Worm (Caenorhabditis elegans): ENCODE measurements around the gene srx-8.

Gene srx-8

DNA sequence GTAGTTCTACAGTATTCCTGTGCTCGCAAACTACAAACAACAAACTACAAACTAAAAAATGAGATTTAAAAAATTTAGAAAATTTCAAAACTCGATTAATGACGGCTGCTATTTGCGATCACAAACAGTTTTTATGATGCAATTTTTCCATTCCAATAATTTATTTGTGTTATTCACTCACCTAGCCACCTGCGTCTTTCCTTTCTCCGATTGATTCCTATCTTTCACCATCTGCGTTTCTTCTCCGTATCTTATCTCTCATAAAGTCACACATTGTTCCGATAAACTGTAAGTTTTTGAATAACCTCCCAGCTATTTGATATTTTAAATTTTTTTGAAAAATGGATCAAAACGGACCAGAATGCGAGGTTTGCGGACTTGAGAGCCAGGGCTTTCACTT is 21.8 kb downstream of the srx-8 start, which contains the start of gene nhr-132:
Gene nhr-132 (plus strand): TSS at position 271 of the 400 bp plus-strand sequence.
- TF ChIP-seq ZK546.5 (tag; optimal IDR thresholded peaks at IDR 0.05) (no peak), nhr-76 (tag; optimal IDR thresholded peaks at IDR 0.05) (no peak), elt-1 (tag; optimal IDR thresholded peaks at IDR 0.05) (no peak), ceh-16 (tag; optimal IDR thresholded peaks at IDR 0.05) (no peak), ztf-4 (tag; optimal IDR thresholded peaks at IDR 0.05) (no peak), pqm-1 (tag; optimal IDR thresholded peaks at IDR 0.05) (peak; percentile 73), fos-1 (tag; optimal IDR thresholded peaks at IDR 0.05) (no peak), hmg-11 (tag; optimal IDR thresholded peaks at IDR 0.05) (peak; percentile 18), elt-3 (tag; optimal IDR thresholded peaks at IDR 0.05) (peak in 1 of 3 experiments; percentile 58), zag-1 (tag; optimal IDR thresholded peaks at IDR 0.05) (no peak), nhr-12 (tag; optimal IDR thresholded peaks at IDR 0.05) (no peak), unc-62 (GFP tag; optimal IDR thresholded peaks at IDR 0.05) (no peak), lin-15B (tag; optimal IDR thresholded peaks at IDR 0.05) (no peak), ceh-28 (tag; optimal IDR thresholded peaks at IDR 0.05) (peak; percentile 53), egl-5 (tag; optimal IDR thresholded peaks at IDR 0.05) (peak; percentile 14), egl-27 (tag; optimal IDR thresholded peaks at IDR 0.05) (no peak), tbx-2 (tag; optimal IDR thresholded peaks at IDR 0.05) (no peak), R02D3.7 (tag; optimal IDR thresholded peaks at IDR 0.05) (no peak), ceh-82 (tag; optimal IDR thresholded peaks at IDR 0.05) (no peak), fkh-2 (tag; optimal IDR thresholded peaks at IDR 0.05) (no peak), nhr-25 (tag; optimal IDR thresholded peaks at IDR 0.05) (peak; percentile 28), mdl-1 (tag; optimal IDR thresholded peaks at IDR 0.05) (no peak), unc-39 (tag; optimal IDR thresholded peaks at IDR 0.05) (no peak), mml-1 (tag; optimal IDR thresholded peaks at IDR 0.05) (no peak), ceh-9 (tag; optimal IDR thresholded peaks at IDR 0.05) (no peak), jun-1 (tag; optimal IDR thresholded peaks at IDR 0.05) (no peak), lsy-12 (tag; optimal IDR thresholded peaks at IDR 0.05) (no peak), elt-2 (tag; optimal IDR thresholded peaks at IDR 0.05) (peak; percentile 60), nhr-23 (tag; optimal IDR thresholded peaks at IDR 0.05) (peak; percentile 27), pha-4 (tag; optimal IDR thresholded peaks at IDR 0.05) (no peak), nhr-237 (tag; optimal IDR thresholded peaks at IDR 0.05) (no peak)

DNA sequence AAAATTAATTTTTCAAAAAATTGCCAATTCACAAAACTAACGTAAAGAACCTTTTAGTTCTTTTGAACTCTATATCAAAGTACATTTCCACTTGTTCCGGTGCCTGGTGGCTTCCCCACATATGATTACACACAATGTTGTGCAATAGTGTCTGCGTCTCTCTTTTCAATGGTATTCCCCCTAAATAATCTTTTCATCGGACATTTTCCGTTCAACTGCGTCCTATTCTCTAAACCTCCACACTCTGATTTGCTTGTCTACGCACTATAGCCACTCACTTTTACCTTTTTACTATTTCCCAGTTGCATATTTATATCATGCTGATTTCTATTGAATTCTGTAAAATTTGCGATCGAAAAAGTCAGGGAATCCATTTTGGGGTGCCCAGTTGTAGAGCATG is 23.9 kb downstream of the srx-8 start, which contains the start of gene nhr-58:
Gene nhr-58 (plus strand): TSS at position 214 of the 400 bp plus-strand sequence.
- TF ChIP-seq nhr-25 (tag; optimal IDR thresholded peaks at IDR 0.05) (peak; percentile 56), nfya-1 (tag; optimal IDR thresholded peaks at IDR 0.05; ENCODE audit: insufficient read depth) (peak; percentile 66), nhr-12 (tag; optimal IDR thresholded peaks at IDR 0.05) (no peak), elt-2 (tag; optimal IDR thresholded peaks at IDR 0.05) (peak; percentile 86), pqm-1 (tag; optimal IDR thresholded peaks at IDR 0.05) (peak; percentile 97), ama-1 (optimal IDR thresholded peaks at IDR 0.05) (no peak), nhr-43 (tag; optimal IDR thresholded peaks at IDR 0.05; ENCODE audit: poor library complexity, severe bottlenecking) (peak; percentile 40), egl-27 (tag; optimal IDR thresholded peaks at IDR 0.05) (peak; percentile 78), aly-2 (tag; optimal IDR thresholded peaks at IDR 0.05) (no peak), ceh-16 (tag; optimal IDR thresholded peaks at IDR 0.05) (no peak), lin-15B (tag; optimal IDR thresholded peaks at IDR 0.05) (no peak), mdl-1 (tag; optimal IDR thresholded peaks at IDR 0.05) (peak; percentile 49), nhr-11 (tag; optimal IDR thresholded peaks at IDR 0.05) (no peak), mml-1 (tag; optimal IDR thresholded peaks at IDR 0.05) (no peak), egl-5 (tag; optimal IDR thresholded peaks at IDR 0.05) (no peak), nhr-23 (tag; optimal IDR thresholded peaks at IDR 0.05) (peak; percentile 68), fkh-10 (GFP tag; optimal IDR thresholded peaks at IDR 0.05) (no peak), elt-1 (tag; optimal IDR thresholded peaks at IDR 0.05) (peak; percentile 43), tbx-2 (tag; optimal IDR thresholded peaks at IDR 0.05) (no peak), pha-4 (tag; optimal IDR thresholded peaks at IDR 0.05) (peak; percentile 90), unc-39 (tag; optimal IDR thresholded peaks at IDR 0.05) (no peak), nhr-76 (tag; optimal IDR thresholded peaks at IDR 0.05) (no peak), ceh-9 (tag; optimal IDR thresholded peaks at IDR 0.05) (no peak), lin-39 (tag; optimal IDR thresholded peaks at IDR 0.05) (peak; percentile 29), jun-1 (tag; optimal IDR thresholded peaks at IDR 0.05) (peak; percentile 85), elt-3 (tag; optimal IDR thresholded peaks at IDR 0.05) (peak in 1 of 3 experiments; percentile 15)

- TF ChIP-seq ZK546.5 (tag; optimal IDR thresholded peaks at IDR 0.05) (no peak), nhr-67 (tag; optimal IDR thresholded peaks at IDR 0.05) (no peak), fkh-10 (GFP tag; optimal IDR thresholded peaks at IDR 0.05) (no peak)
Observed at ce11 chrV:527602-528001, 28.4 kb downstream of the srx-8 start, which contains the start of gene srw-108. srw-108 (plus strand) TSS chrV:527902.

Measured in whole organism, L3 larva.